Worm (Caenorhabditis elegans) whole organism, L1 larva: ENCODE data around the gene symk-1.
A peak's percentile ranks its signal among the peaks of the same experiment; 100 is the strongest.

Experiments
- C16A3.4 ChIP-seq: fragments of 150-350 bp; optimal IDR thresholded peaks from 2 replicates; lab custom pipeline; 2014; ENCODE audit warnings: missing biosample characterization, missing genetic modification characterization
- C34B4.2 ChIP-seq: sonication (generic microtip); optimal IDR thresholded peaks from 2 replicates; lab custom pipeline; 2017; ENCODE audit warnings: mild to moderate bottlenecking, missing genetic modification characterization, missing compliant biosample characterization
- aly-2 ChIP-seq: fragments of 150-350 bp; optimal IDR thresholded peaks from 2 replicates; lab custom pipeline; 2014; ENCODE audit warnings: missing biosample characterization, missing genetic modification characterization
- ama-1 ChIP-seq: fragments of 150-350 bp; optimal IDR thresholded peaks from 2 replicates; lab custom pipeline; 2014
- blmp-1 ChIP-seq: fragments of 150-350 bp; optimal IDR thresholded peaks from 2 replicates; lab custom pipeline; 2014; ENCODE audit warnings: missing biosample characterization, missing genetic modification characterization
- ceh-63 ChIP-seq: fragments of 200-800 bp; sonication (Bioruptor generic); optimal IDR thresholded peaks from 2 replicates; lab custom pipeline; 2018; ENCODE audit warnings: mild to moderate bottlenecking, missing genetic modification characterization, missing compliant biosample characterization
- ceh-82 ChIP-seq, 3 experiments: fragments of 150-350 bp in 1 of 3; sonication (generic microtip) in 2 of 3; optimal IDR thresholded peaks; 2 replicates each; lab custom pipeline; 2014 to 2017; ENCODE audit warnings: missing biosample characterization in 3 of 3, missing genetic modification characterization in 3 of 3
- ces-1 ChIP-seq: fragments of 150-350 bp; optimal IDR thresholded peaks from 2 replicates; lab custom pipeline; 2014; ENCODE audit warnings: missing biosample characterization, missing genetic modification reagents, missing genetic modification characterization
- dsc-1 ChIP-seq: sonication (generic microtip); optimal IDR thresholded peaks from 2 replicates; lab custom pipeline; 2016; ENCODE audit warnings: mild to moderate bottlenecking, missing genetic modification characterization, missing compliant biosample characterization
- efl-1 ChIP-seq, 4 experiments: fragments of 150-350 bp; optimal IDR thresholded peaks in 3 of 4; peaks in 1 of 4; 1 replicate in 1 of 4; 2 replicates in 3 of 4; lab custom pipeline; 2014; ENCODE audit warnings: missing biosample characterization in 2 of 4, missing genetic modification characterization in 2 of 4, missing genetic modification reagents in 2 of 4
- fkh-4 ChIP-seq: sonication (generic microtip); optimal IDR thresholded peaks from 2 replicates; lab custom pipeline; 2016; ENCODE audit warnings: missing compliant biosample characterization, missing genetic modification characterization, borderline replicate concordance
- fkh-8 ChIP-seq: sonication (generic microtip); optimal IDR thresholded peaks from 2 replicates; lab custom pipeline; 2016; ENCODE audit warnings: mild to moderate bottlenecking, missing genetic modification characterization, missing compliant biosample characterization
- fos-1 ChIP-seq: fragments of 150-350 bp; optimal IDR thresholded peaks from 2 replicates; lab custom pipeline; 2014; ENCODE audit warnings: missing biosample characterization, missing genetic modification characterization
- grh-1 ChIP-seq: fragments of 200-800 bp; sonication (Bioruptor generic); IDR thresholded peaks from 2 replicates; pipeline ENCODE4 v1.3.6; 2022; ENCODE audit warnings: missing genetic modification reagents, missing genetic modification characterization, missing compliant biosample characterization
- irx-1 ChIP-seq: sonication (generic microtip); optimal IDR thresholded peaks from 2 replicates; lab custom pipeline; 2016; ENCODE audit warnings: missing genetic modification characterization, missing compliant biosample characterization
- lin-14 ChIP-seq: fragments of 200-800 bp; sonication (Bioruptor generic); optimal IDR thresholded peaks from 2 replicates; lab custom pipeline; 2018; ENCODE audit warnings: mild to moderate bottlenecking, missing genetic modification characterization, moderate library complexity, missing compliant biosample characterization
- lsy-2 ChIP-seq, 2 experiments: fragments of 150-350 bp; optimal IDR thresholded peaks; 2 replicates each; lab custom pipeline; 2014; ENCODE audit warnings: missing biosample characterization in 2 of 2, missing genetic modification characterization in 2 of 2
- mep-1 ChIP-seq: fragments of 150-350 bp; optimal IDR thresholded peaks from 2 replicates; lab custom pipeline; 2014; ENCODE audit warnings: missing biosample characterization, missing genetic modification characterization
- nhr-12 ChIP-seq: sonication (generic microtip); optimal IDR thresholded peaks from 2 replicates; lab custom pipeline; 2017; ENCODE audit warnings: missing biosample characterization, missing genetic modification characterization
- nhr-19 ChIP-seq: fragments of 200-800 bp; sonication (Bioruptor generic); conservative IDR thresholded peaks from 2 replicates; pipeline ENCODE4 v1.3.6; 2022; ENCODE audit warnings: missing genetic modification characterization, missing compliant biosample characterization
- nhr-237 ChIP-seq: fragments of 150-350 bp; optimal IDR thresholded peaks from 2 replicates; lab custom pipeline; 2014; ENCODE audit warnings: missing biosample characterization, missing genetic modification characterization
- nhr-28 ChIP-seq: fragments of 150-350 bp; optimal IDR thresholded peaks from 2 replicates; lab custom pipeline; 2014; ENCODE audit warnings: missing biosample characterization, missing genetic modification characterization
- nhr-71 ChIP-seq: sonication (generic microtip); optimal IDR thresholded peaks from 2 replicates; lab custom pipeline; 2016; ENCODE audit warnings: mild to moderate bottlenecking, missing genetic modification characterization, moderate library complexity, missing compliant biosample characterization
- nhr-76 ChIP-seq: sonication (generic microtip); optimal IDR thresholded peaks from 2 replicates; lab custom pipeline; 2017; ENCODE audit warnings: missing biosample characterization, missing genetic modification characterization
- nhr-77 ChIP-seq: fragments of 150-350 bp; optimal IDR thresholded peaks from 2 replicates; lab custom pipeline; 2014; ENCODE audit warnings: missing biosample characterization, missing genetic modification characterization
- nhr-84 ChIP-seq: sonication (generic microtip); optimal IDR thresholded peaks from 2 replicates; lab custom pipeline; 2017; ENCODE audit warnings: missing biosample characterization, missing genetic modification characterization
- nhr-85 ChIP-seq: sonication (generic microtip); peaks from one replicate; lab custom pipeline; 2016; ENCODE audit warnings: missing genetic modification characterization, inconsistent platforms, missing compliant biosample characterization
- rnt-1 ChIP-seq: sonication (generic microtip); optimal IDR thresholded peaks from 2 replicates; lab custom pipeline; 2016; ENCODE audit warnings: mild to moderate bottlenecking, missing genetic modification characterization, moderate library complexity, missing compliant biosample characterization
- skn-1 ChIP-seq: fragments of 150-350 bp; optimal IDR thresholded peaks from 2 replicates; lab custom pipeline; 2014; ENCODE audit warnings: missing biosample characterization, missing genetic modification characterization
- snu-23 ChIP-seq: sonication (generic microtip); optimal IDR thresholded peaks from 2 replicates; lab custom pipeline; 2016; ENCODE audit warnings: missing genetic modification characterization, missing compliant biosample characterization
- sox-4 ChIP-seq: sonication (generic microtip); optimal IDR thresholded peaks from 2 replicates; lab custom pipeline; 2016; ENCODE audit warnings: missing genetic modification characterization, missing compliant biosample characterization
- sup-37 ChIP-seq: fragments of 200-800 bp; sonication (Bioruptor generic); optimal IDR thresholded peaks from 2 replicates; lab custom pipeline; 2018; ENCODE audit warnings: mild to moderate bottlenecking, missing genetic modification characterization, missing compliant biosample characterization
- swsn-7 ChIP-seq: sonication (generic microtip); optimal IDR thresholded peaks from 2 replicates; lab custom pipeline; 2016; ENCODE audit warnings: missing genetic modification characterization, missing compliant biosample characterization
- tbx-2 ChIP-seq: sonication (generic microtip); optimal IDR thresholded peaks from 2 replicates; lab custom pipeline; 2016; ENCODE audit warnings: missing genetic modification characterization, missing compliant biosample characterization
- unc-130 ChIP-seq: fragments of 150-350 bp; optimal IDR thresholded peaks from 2 replicates; lab custom pipeline; 2017; ENCODE audit warnings: missing biosample characterization, missing genetic modification characterization, inconsistent platforms
- unc-30 ChIP-seq: sonication (generic microtip); optimal IDR thresholded peaks from 2 replicates; lab custom pipeline; 2017; ENCODE audit warnings: missing biosample characterization, missing genetic modification characterization
- unc-86 ChIP-seq: sonication (generic microtip); optimal IDR thresholded peaks from 2 replicates; lab custom pipeline; 2016; ENCODE audit warnings: missing genetic modification characterization, missing compliant biosample characterization

The symk-1 gene

ce11 chrV:8537031-8537430, 33.1 kb upstream of the symk-1 start, which contains the start of gene otpl-4:
Gene otpl-4 (plus strand): TSS chrV:8537331.
- TF ChIP-seq sox-4 (tag; lab: Kevin White, UChicago) (no peak), aly-2 (no peak), lin-14 (GFP tag; lab: Kevin White, UChicago) (no peak), nhr-85 (no peak), swsn-7 (tag; lab: Kevin White, UChicago) (no peak), irx-1 (tag; lab: Kevin White, UChicago) (no peak), lsy-2 (tag; optimal IDR thresholded peaks at IDR 0.05; lab: Kevin White, UChicago) (no peak), nhr-28 (tag; lab: Kevin White, UChicago) (no peak), nhr-237 (tag; lab: Kevin White, UChicago) (no peak), nhr-84 (tag; lab: Kevin White, UChicago) (no peak), C16A3.4 (tag; lab: Kevin White, UChicago) (no peak), ama-1 (lab: Kevin White, UChicago) (no peak), nhr-71 (tag; lab: Kevin White, UChicago) (no peak), skn-1 (no peak), dsc-1 (no peak), snu-23 (GFP tag; lab: Kevin White, UChicago) (no peak), ces-1 (no peak), nhr-77 (tag; lab: Kevin White, UChicago) (no peak), mep-1 (no peak), nhr-76 (tag; lab: Kevin White, UChicago) (no peak)
- TF ChIP-seq, all 84 proteins: peak for 0

- TF ChIP-seq C34B4.2 (tag; lab: Kevin White, UChicago) (no peak), fos-1 (no peak), nhr-84 (tag; lab: Kevin White, UChicago) (no peak), ceh-63 (GFP tag; lab: Kevin White, UChicago) (no peak), unc-130 (tag; lab: Kevin White, UChicago) (no peak), nhr-28 (tag; lab: Kevin White, UChicago) (no peak), grh-1 (GFP tag; lab: Robert Waterston, UW) (no peak), nhr-237 (tag; lab: Kevin White, UChicago) (no peak), blmp-1 (tag; lab: Kevin White, UChicago) (no peak), nhr-19 (GFP tag; lab: Robert Waterston, UW) (no peak), unc-30 (no peak)
Measured at ce11 chrV:8545531-8546224, 24.4 kb upstream of the symk-1 start, which contains the start of the genes slc-17.8 and asns-1. Gene slc-17.8 (minus strand): TSS chrV:8545581. Gene asns-1 (plus strand): TSS chrV:8546174.

DNA sequence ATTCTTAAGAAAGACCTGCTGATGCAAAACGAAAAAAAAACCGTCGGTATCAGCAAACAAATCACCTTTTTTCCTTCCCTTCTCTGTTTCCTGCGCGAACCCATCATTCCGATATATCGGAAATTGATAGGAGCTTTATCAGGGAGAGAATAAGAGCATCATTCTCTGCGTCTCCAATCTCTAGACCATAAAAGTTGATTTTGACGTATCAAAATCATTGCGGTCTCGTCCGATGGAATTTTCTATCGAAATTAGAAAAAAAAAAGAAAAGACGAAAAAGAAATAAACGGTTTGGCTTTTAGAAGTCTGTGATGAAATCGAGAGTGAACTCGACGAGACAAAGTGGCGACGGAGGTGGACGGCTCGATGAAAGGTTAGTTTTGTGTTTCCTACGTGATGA, 21.1 kb upstream of the symk-1 start, which contains the start of gene stdh-4:
TSS of gene stdh-4 (plus strand) at position 301 of the 400 bp plus-strand sequence.
- TF ChIP-seq tbx-2 (tag; lab: Kevin White, UChicago) (peak; percentile 0), C34B4.2 (tag; lab: Kevin White, UChicago) (no peak), fkh-8 (tag; lab: Kevin White, UChicago) (no peak), nhr-85 (no peak), nhr-77 (tag; lab: Kevin White, UChicago) (peak; percentile 11), swsn-7 (tag; lab: Kevin White, UChicago) (no peak), nhr-12 (tag; lab: Kevin White, UChicago) (no peak), blmp-1 (tag; lab: Kevin White, UChicago) (no peak)

DNA sequence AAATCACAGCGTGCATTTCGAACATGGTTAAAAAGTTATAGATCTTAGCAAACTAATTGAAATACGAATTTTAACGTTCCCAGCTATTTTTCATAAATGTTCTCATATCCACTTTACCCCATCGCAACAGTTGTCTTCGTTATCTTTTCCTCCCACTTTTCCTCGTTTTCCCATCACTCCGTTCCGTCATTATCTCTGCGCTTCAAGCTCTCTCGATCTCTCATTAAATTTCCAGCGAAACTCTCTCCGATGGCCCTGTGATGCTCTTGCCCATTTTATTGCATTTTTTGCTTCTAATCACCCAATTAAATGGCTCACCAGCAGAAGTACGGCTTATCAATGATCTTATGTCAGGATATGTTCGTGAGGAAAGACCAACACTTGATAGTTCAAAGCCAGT, 17.7 kb upstream of the symk-1 start, which contains the start of gene acr-15:
TSS of gene acr-15 (plus strand) at position 236 of the 400 bp plus-strand sequence.
- TF ChIP-seq sup-37 (GFP tag; lab: Kevin White, UChicago) (no peak), rnt-1 (tag; lab: Kevin White, UChicago) (peak; percentile 46), lin-14 (GFP tag; lab: Kevin White, UChicago) (peak; percentile 1), fkh-4 (no peak), mep-1 (no peak), efl-1 (optimal IDR thresholded peaks at IDR 0.05; lab: Kevin White, UChicago) (no peak), efl-1 (GFP tag; optimal IDR thresholded peaks at IDR 0.05 in 1 of 2; lab: Kevin White, UChicago) (peak in 1 of 2 experiments; percentile 78), ceh-82 (tag; optimal IDR thresholded peaks at IDR 0.05; lab: Kevin White, UChicago) (no peak), unc-86 (no peak)
